Fruit fly (Drosophila melanogaster): ENCODE data around the gene Poxm.

Poxm gene

dm6 chr3R:8340675-8341275, 7.2 kb upstream of the Poxm start, which contains the start of the genes COX7A and Arl2 (continued):
- TF ChIP-seq sna (GFP tag; IDR thresholded peaks at IDR 0.05; ENCODE audit: partially characterized antibody) (peak; percentile 94), CHES-1-like (GFP tag; optimal IDR thresholded peaks at IDR 0.05) (no peak), CG4282 (GFP tag; optimal IDR thresholded peaks at IDR 0.05) (no peak), Atf6 (GFP tag; IDR thresholded peaks at IDR 0.05) (0 out of 2 replicates have a peak, but pooled peaks have one; percentile 23), ems (GFP tag; optimal IDR thresholded peaks at IDR 0.05) (no peak), CG2678 (tag; optimal IDR thresholded peaks at IDR 0.05) (no peak), dimm (GFP tag; IDR thresholded peaks at IDR 0.05) (no peak), YL-1 (GFP tag; optimal IDR thresholded peaks at IDR 0.05) (peak; percentile 96), Nf-YC (tag; optimal IDR thresholded peaks at IDR 0.05) (peak; percentile 34), Dref (GFP tag; IDR thresholded peaks at IDR 0.05) (peak; percentile 95), CG32767 (GFP tag; IDR thresholded peaks at IDR 0.05) (no peak), Camta (GFP tag; optimal IDR thresholded peaks at IDR 0.05) (no peak), peb (GFP tag; IDR thresholded peaks at IDR 0.05) (no peak), vnd (GFP tag; IDR thresholded peaks at IDR 0.05; ENCODE audit: partially characterized antibody) (peak; percentile 92), crp (GFP tag; optimal IDR thresholded peaks at IDR 0.05) (peak; percentile 34 to 83), nmo (GFP tag; optimal IDR thresholded peaks at IDR 0.05) (peak; percentile 27), nom (GFP tag; optimal IDR thresholded peaks at IDR 0.05) (peak; percentile 23), CG2712 (tag; optimal IDR thresholded peaks at IDR 0.05) (peak; percentile 22), knrl (GFP tag; IDR thresholded peaks at IDR 0.05; ENCODE audit: partially characterized antibody) (peak; percentile 92), CG7745 (tag; optimal IDR thresholded peaks at IDR 0.05) (no peak), Dp (GFP tag; optimal IDR thresholded peaks at IDR 0.05) (peak; percentile 45), Ets97D (GFP tag; optimal IDR thresholded peaks at IDR 0.05) (peak; percentile 60), emc (GFP tag; optimal IDR thresholded peaks at IDR 0.05) (no peak), CG9932 (GFP tag; IDR thresholded peaks at IDR 0.05) (no peak), CG14860 (GFP tag; IDR thresholded peaks at IDR 0.05; ENCODE audit: partially characterized antibody) (peak; percentile 91), CG1603 (tag; optimal IDR thresholded peaks at IDR 0.05) (peak; percentile 56), sd (tag; optimal IDR thresholded peaks at IDR 0.05) (no peak), tna (GFP tag; IDR thresholded peaks at IDR 0.05; ENCODE audit: partially characterized antibody) (peak; percentile 91), CG4360 (GFP tag; IDR thresholded peaks at IDR 0.05) (no peak), Pdp1 (GFP tag; optimal IDR thresholded peaks at IDR 0.05) (peak in 1 of 2 experiments; percentile 95), CG7963 (GFP tag; IDR thresholded peaks at IDR 0.05; ENCODE audit: partially characterized antibody) (peak; percentile 90), HLH4C (GFP tag; IDR thresholded peaks at IDR 0.05; ENCODE audit: partially characterized antibody) (peak; percentile 90), Opbp (GFP tag; IDR thresholded peaks at IDR 0.05; ENCODE audit: partially characterized antibody) (peak; percentile 98), CG11723 (GFP tag; optimal IDR thresholded peaks at IDR 0.05) (no peak), D19B (GFP tag; optimal IDR thresholded peaks at IDR 0.05) (no peak), Hr3 (GFP tag; optimal IDR thresholded peaks at IDR 0.05) (no peak), Sry-δ (GFP tag; optimal IDR thresholded peaks at IDR 0.05) (peak; percentile 78), CG1832 (GFP tag; optimal IDR thresholded peaks at IDR 0.05) (no peak), hbn (GFP tag; IDR thresholded peaks at IDR 0.05; ENCODE audit: partially characterized antibody) (peak; percentile 95), CG10431 (GFP tag; optimal IDR thresholded peaks at IDR 0.05) (peak; percentile 17), caup (GFP tag; optimal IDR thresholded peaks at IDR 0.05; ENCODE audit: severe bottlenecking) (no peak), CG34224 (GFP tag; IDR thresholded peaks at IDR 0.05; ENCODE audit: partially characterized antibody) (peak; percentile 97), chinmo (GFP tag; IDR thresholded peaks at IDR 0.05; ENCODE audit: partially characterized antibody) (peak; percentile 83; the same call in 3 of the 4 replicates), CG4707 (GFP tag; optimal IDR thresholded peaks at IDR 0.05) (no peak), CG12391 (tag; optimal IDR thresholded peaks at IDR 0.05) (peak; percentile 17), zfh2 (GFP tag; optimal IDR thresholded peaks at IDR 0.05) (no peak), prd (optimal IDR thresholded peaks at IDR 0.05) (no peak), prd (GFP tag; IDR thresholded peaks at IDR 0.05) (no peak)
